Worm (Caenorhabditis elegans) whole organism, L3 larva: Measurements from ENCODE around the gene F49F1.7.

ENCODE experiments used
- R02D3.7 ChIP-seq: fragments of 150-350 bp; optimal IDR thresholded peaks from 2 replicates; lab custom pipeline; 2014; ENCODE audit warnings: missing biosample characterization, missing genetic modification characterization
- ZK546.5 ChIP-seq: sonication (generic microtip); optimal IDR thresholded peaks from 2 replicates; lab custom pipeline; 2017; ENCODE audit warnings: missing biosample characterization, missing genetic modification characterization
- ceh-9 ChIP-seq: sonication (generic microtip); optimal IDR thresholded peaks from 2 replicates; lab custom pipeline; 2018; ENCODE audit warnings: missing biosample characterization, missing genetic modification characterization
- elt-2 ChIP-seq: sonication (generic microtip); optimal IDR thresholded peaks from 2 replicates; lab custom pipeline; 2016; ENCODE audit warnings: missing genetic modification reagents, mild to moderate bottlenecking, missing genetic modification characterization, missing compliant biosample characterization
- fkh-10 ChIP-seq: sonication (generic microtip); optimal IDR thresholded peaks from 2 replicates; lab custom pipeline; 2017; ENCODE audit warnings: missing biosample characterization, missing genetic modification reagents, missing genetic modification characterization
- fkh-2 ChIP-seq: fragments of 150-350 bp; optimal IDR thresholded peaks from 2 replicates; lab custom pipeline; 2014; ENCODE audit warnings: missing biosample characterization, missing genetic modification reagents, missing genetic modification characterization
- lin-15B ChIP-seq: fragments of 150-350 bp; optimal IDR thresholded peaks from 2 replicates; lab custom pipeline; 2014; ENCODE audit warnings: missing biosample characterization, missing genetic modification characterization
- nhr-11 ChIP-seq: fragments of 150-350 bp; optimal IDR thresholded peaks from 2 replicates; lab custom pipeline; 2014; ENCODE audit warnings: missing biosample characterization, missing genetic modification characterization
- nhr-237 ChIP-seq: fragments of 150-350 bp; optimal IDR thresholded peaks from 2 replicates; lab custom pipeline; 2014; ENCODE audit warnings: missing biosample characterization, missing genetic modification characterization
- nhr-76 ChIP-seq: fragments of 150-350 bp; sonication (generic microtip); optimal IDR thresholded peaks from 5 replicates; lab custom pipeline; 2014; ENCODE audit warnings: missing biosample characterization, missing genetic modification characterization
- ztf-11 ChIP-seq: fragments of 150-350 bp; optimal IDR thresholded peaks from 2 replicates; lab custom pipeline; 2014; ENCODE audit warnings: missing biosample characterization, missing genetic modification characterization
- ztf-4 ChIP-seq: fragments of 150-350 bp; optimal IDR thresholded peaks from 2 replicates; lab custom pipeline; 2014; ENCODE audit warnings: missing biosample characterization, missing genetic modification characterization

DNA sequence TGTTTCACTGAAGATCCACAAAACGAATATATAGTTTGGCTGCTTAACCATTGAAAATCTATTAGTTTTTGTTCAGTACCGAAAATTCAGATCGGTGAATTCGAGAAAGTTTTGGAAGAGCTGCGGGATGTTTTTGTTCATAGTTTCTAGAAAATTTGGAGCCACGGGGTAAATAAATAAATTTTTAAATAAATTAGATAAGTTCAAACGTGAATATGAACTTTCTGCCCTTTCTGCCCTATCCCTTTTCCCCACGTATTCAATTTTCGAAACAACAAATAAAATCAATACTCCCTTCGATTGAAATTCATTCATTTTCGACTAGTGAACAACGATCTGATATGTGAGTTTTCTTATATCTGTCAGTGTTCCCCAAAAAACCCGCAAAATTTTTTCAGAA, 36.6 kb upstream of the F49F1.7 start, which contains the start of gene scrm-5:
- TF ChIP-seq ZK546.5 (tag; lab: Kevin White, UChicago) (no peak), nhr-76 (tag; lab: Kevin White, UChicago) (no peak), R02D3.7 (tag; lab: Kevin White, UChicago) (no peak), fkh-10 (GFP tag; lab: Kevin White, UChicago) (no peak), fkh-2 (no peak), elt-2 (tag; lab: Kevin White, UChicago) (no peak), ceh-9 (tag; lab: Kevin White, UChicago) (no peak), ztf-11 (tag; lab: Kevin White, UChicago) (no peak), nhr-237 (no peak), lin-15B (tag; lab: Kevin White, UChicago) (no peak), nhr-11 (no peak), ztf-4 (tag; lab: Kevin White, UChicago) (no peak)
